Worm (Caenorhabditis elegans): Measurements from ENCODE around the gene cnc-2.

- no peak for TF ChIP-seq ama-1 (optimal IDR thresholded peaks at IDR 0.05)
- peak; percentile 29 for TF ChIP-seq F13C5.2 (tag; optimal IDR thresholded peaks at IDR 0.05)
- no peak for TF ChIP-seq scrt-1 (GFP tag; IDR thresholded peaks at IDR 0.05)
- no peak for TF ChIP-seq tra-4 (tag; optimal IDR thresholded peaks at IDR 0.05)
- TF ChIP-seq hmg-4 (GFP tag; optimal IDR thresholded peaks at IDR 0.05): peak; percentile 85
Measured at ce11 chrV:1474486-1475125, 24.6 kb upstream of the cnc-2 start, which contains the start of the genes F53E2.2 and unc-60.
